Fruit fly (Drosophila melanogaster) whole organism, wandering third instar larva: ENCODE measurements around the gene endos.

Experiments used
- h ChIP-seq: fragments of 200-800 bp; sonication (Bioruptor generic); optimal IDR thresholded peaks from 3 replicates; lab custom pipeline; 2016; ENCODE audit warnings: missing biosample characterization, mild to moderate bottlenecking, missing genetic modification characterization
- usp ChIP-seq: fragments of >200 bp; optimal IDR thresholded peaks from 2 replicates; lab custom pipeline; 2017; ENCODE audit warnings: missing biosample characterization, missing genetic modification characterization

dm6 chr3L:14004963-14005458 is 26.5 kb downstream of the endos start:
- peak; percentile 99 for TF ChIP-seq h
- no peak for TF ChIP-seq usp (GFP tag; lab: Kevin White, UChicago)
